Fruit fly (Drosophila melanogaster) S2 (cell line): ENCODE results near the gene RpS28a.

Experiments used
- CG8478 ChIP-seq: fragments of >200 bp; optimal IDR thresholded peaks from 2 replicates; lab custom pipeline; 2018
- CTCF ChIP-seq, 2 experiments: fragments of >200 bp; optimal IDR thresholded peaks; 2 replicates each; lab custom pipeline; 2018

DNA sequence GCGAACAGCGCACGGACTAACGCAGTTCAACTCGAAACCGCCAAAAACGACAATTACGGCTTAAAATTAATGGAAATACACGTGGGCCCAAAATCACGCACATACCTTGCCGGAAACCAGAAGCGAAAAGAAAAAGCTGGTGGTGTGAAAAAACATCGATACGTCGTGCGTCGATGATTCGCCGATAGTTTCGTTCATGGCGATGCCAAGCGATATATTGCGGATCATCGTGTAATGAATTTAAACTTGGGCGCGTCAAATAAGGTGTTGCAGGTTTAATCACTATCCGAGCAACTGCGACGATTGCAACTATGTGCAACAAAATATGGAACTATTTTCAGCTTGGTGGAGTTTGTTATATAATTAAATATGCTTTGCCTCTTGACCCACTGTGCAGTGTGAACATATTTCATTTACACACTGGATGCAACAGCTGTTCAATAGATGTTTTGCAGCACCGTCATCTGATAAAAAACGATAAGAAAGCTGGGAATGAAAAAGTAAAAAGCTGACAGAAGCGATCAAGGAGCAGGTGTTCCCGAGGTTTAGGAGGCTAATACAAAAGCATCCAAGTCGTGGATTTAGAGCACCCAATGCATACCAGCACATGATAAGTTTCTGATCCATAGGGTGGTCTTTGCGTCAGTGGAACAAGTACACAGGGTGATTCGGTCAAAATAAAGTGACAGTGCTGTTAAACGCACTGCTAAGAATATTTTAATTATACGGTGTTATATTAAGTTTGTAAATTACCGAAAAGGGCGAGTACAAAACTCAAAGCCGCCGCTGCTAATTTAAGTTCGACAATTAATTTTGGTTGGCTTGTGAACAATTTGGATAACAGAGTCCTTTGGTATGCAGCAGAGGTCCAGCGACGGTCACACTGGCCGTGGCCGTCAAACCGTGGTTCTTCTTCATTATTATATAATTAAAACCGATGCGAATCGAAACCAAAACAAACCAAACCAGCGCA is 23.9 kb upstream of the RpS28a start, which contains the start of the genes RpL32 and CG7943:
- TF ChIP-seq CTCF (optimal IDR thresholded peaks at IDR 0.05; lab: Kevin White, UChicago) (peak in 1 of 2 experiments; percentile 41), CG8478 (no peak)
